Worm (Caenorhabditis elegans): ENCODE results near the gene inx-6.

ce11 chrIV:12710996-12711395 is 35.4 kb upstream of the inx-6 start, which contains the start of gene C27D8.2:
- TF ChIP-seq unc-62 (GFP tag; optimal IDR thresholded peaks at IDR 0.05) (no peak), nhr-237 (tag; optimal IDR thresholded peaks at IDR 0.05) (no peak), nhr-77 (tag; optimal IDR thresholded peaks at IDR 0.05) (no peak), pqm-1 (tag; optimal IDR thresholded peaks at IDR 0.05) (no peak), eor-1 (tag; optimal IDR thresholded peaks at IDR 0.05) (no peak)
